Fruit fly (Drosophila melanogaster): ENCODE results near the gene CG17272.

Gene CG17272

dm6 chr3R:20823704-20824454 is at the start of gene CG17272:
Gene CG17272 (minus strand): TSS chr3R:20824239.
- no peak for TF ChIP-seq CTCF (optimal IDR thresholded peaks at IDR 0.05)
- TF ChIP-seq CG8478 (optimal IDR thresholded peaks at IDR 0.05): no peak

dm6 chr3R:20873638-20874037 is 49.6 kb upstream of the CG17272 start, which contains the start of gene TotB:
Gene TotB (plus strand): TSS chr3R:20873938.
- TF ChIP-seq CTCF (optimal IDR thresholded peaks at IDR 0.05) (no peak), CG8478 (optimal IDR thresholded peaks at IDR 0.05) (no peak)

DNA sequence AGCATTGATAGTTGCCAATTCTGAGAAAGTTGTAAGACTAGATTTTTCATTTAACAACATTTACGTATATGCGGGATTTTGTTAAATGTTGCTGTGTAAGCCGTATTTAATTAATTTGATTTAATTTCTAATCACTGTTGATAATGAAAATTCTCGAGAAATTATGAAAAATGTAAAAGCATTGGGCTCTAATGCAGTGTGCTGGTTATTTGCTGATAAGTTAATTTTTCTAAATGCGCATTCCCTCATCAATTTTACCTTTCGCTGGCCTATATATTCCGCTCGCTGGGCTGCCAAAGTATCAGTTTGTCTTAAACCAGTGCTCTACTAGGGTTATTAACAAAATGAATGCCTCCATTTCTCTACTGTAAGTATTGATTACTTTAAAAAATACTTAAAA is 48.6 kb upstream of the CG17272 start, which contains the start of gene TotC:
TotC (plus strand) TSS at position 301 of the 400 bp plus-strand sequence.
- TF ChIP-seq CTCF (optimal IDR thresholded peaks at IDR 0.05) (no peak), CG8478 (optimal IDR thresholded peaks at IDR 0.05) (no peak)

DNA sequence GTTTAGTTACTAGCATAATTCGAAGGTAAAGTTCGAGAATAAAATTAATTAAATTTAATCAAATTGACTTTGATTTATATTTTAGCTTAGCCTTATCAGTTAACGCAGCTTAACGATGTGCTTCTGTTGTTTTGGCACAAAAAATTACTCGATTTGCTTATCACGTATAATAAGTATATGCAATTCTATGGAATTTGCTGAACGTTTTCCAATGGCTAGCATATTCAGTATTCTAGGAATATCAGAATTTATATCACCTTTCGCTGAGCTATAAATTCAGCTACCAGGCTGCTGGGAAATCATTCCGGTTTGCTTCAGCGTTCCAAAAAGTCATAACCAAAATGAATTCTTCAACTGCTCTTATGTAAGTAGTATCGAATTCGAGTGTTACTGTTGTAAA is 46.7 kb upstream of the CG17272 start, which contains the start of gene TotA:
TotA (plus strand) TSS at position 301 of the 400 bp plus-strand sequence.
- TF ChIP-seq CG8478 (optimal IDR thresholded peaks at IDR 0.05): no peak
- no peak for TF ChIP-seq CTCF (optimal IDR thresholded peaks at IDR 0.05)

DNA sequence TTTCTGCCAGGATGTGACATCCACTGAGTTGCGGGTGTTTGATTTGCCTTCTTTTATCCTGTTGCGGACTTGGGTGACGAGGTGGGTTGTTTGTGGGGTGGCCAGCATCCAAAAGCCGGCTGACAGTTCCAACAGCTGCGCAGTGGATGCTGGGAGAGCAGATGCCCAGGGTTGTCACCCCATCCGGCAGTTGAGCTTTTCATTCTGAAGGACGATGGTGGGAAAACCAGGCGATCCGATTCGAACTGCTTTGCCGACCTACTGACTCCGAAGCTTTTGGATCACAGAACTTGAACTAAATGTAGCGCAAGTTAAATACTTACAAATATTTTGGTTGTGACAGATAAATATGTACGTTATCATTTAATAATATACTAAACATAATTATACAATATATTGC is 42.2 kb upstream of the CG17272 start, which contains the start of gene KaiR1D:
KaiR1D (minus strand) TSS at position 28 of the 400 bp plus-strand sequence.
- no peak for TF ChIP-seq CTCF (optimal IDR thresholded peaks at IDR 0.05)
- no peak for TF ChIP-seq CG8478 (optimal IDR thresholded peaks at IDR 0.05)

- TF ChIP-seq CTCF (optimal IDR thresholded peaks at IDR 0.05) (no peak), CG8478 (optimal IDR thresholded peaks at IDR 0.05) (no peak)
Observed at dm6 chr3R:20859845-20860244, 35.8 kb upstream of the CG17272 start, which contains the start of gene Ir93a. Gene Ir93a (minus strand): TSS chr3R:20859945.

DNA sequence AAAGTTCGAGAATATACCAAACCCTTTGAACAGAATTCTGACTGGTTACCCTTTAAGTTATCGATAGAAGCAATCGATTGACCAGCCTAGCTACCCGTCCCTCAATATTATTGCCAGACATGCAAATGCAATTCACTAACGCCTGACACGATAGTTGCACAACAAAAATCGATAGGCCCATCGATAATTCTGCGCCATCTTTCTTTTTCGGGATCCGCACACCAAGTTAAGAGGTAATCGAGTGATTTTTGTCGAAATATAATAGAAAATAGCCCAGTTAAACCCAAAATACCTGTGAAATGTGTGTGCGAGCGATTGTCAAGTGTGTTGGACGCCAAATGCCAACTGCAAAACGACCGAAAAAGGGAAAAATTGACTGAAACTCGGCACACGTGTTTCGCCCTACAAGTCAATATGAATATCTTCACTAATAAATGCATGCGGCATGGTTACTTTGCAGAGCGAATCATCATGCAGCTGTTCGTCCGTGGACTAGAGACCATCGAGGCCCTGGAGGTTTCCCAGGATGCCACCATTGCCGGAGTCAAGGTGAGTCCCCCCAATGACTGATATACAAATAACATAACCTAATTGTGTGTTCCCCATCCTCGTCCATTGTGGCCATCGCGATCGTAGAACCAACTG is 26.5 kb upstream of the CG17272 start, which contains the start of gene RpS30:
RpS30 (plus strand) TSS at position 122 of the 645 bp plus-strand sequence.
- TF ChIP-seq CG8478 (optimal IDR thresholded peaks at IDR 0.05) (no peak), CTCF (optimal IDR thresholded peaks at IDR 0.05) (peak; percentile 39 to 41)

- TF ChIP-seq CTCF (optimal IDR thresholded peaks at IDR 0.05): no peak
- no peak for TF ChIP-seq CG8478 (optimal IDR thresholded peaks at IDR 0.05)
Observed at dm6 chr3R:20846768-20847167, 22.7 kb upstream of the CG17272 start, which contains the start of gene CG15696. Gene CG15696 (plus strand): TSS chr3R:20847068.

DNA sequence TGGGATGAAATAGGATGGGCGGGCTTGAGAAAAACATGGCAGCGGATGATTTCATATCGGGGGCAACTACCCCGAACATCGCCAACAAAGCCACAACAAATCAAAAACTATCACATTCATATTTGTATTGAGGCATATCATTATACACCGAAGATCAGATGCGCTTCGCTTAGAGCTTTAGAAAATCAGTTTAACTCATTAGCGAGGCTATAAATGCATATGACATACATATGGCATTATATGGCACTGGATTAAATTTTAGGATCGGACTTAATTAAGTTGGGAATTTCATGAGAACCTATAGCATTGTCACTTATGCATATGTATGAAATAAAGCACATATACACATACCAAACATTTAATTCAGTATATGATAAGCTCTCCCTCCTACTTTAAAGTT is 22.3 kb upstream of the CG17272 start:
- TF ChIP-seq CTCF (optimal IDR thresholded peaks at IDR 0.05) (no peak), CG8478 (optimal IDR thresholded peaks at IDR 0.05) (no peak)

DNA sequence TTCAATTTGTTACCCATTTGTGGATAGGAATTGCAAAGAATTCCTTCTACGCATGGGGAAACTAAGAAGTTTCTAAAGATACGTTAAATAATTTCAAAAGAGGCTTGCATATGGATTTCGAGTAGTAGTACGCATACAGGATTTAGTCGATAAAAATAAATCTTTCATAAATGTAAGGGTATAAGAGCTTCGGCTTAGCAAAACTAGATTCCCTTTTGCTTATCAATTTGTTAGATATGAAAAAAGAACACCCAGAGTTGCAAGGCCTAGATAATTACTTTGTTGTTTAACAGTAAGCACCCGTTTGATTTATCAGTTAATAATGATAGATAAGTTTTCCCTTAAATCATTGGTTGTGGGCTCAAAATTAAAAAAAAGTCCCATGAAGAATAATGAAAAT is 21.5 kb upstream of the CG17272 start:
- TF ChIP-seq CTCF (optimal IDR thresholded peaks at IDR 0.05): no peak
- no peak for TF ChIP-seq CG8478 (optimal IDR thresholded peaks at IDR 0.05)

DNA sequence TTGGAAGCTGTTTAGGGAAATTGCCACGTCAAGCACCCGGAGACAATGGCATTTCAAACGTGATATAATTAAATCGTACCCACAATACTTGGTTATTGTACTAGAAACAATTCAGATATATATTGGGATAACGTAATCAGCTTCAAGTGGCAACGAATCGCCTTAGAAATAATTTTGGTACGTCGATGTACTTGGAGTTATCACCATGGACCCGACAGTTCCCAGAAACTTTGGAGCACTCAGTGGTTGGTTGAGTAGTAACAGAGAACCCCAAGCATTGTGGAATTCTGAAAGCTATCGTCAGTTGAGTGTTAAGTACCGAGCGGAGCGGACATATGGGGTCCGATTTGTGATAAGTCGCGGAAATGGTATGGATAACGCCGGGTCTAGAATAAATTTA is 17.8 kb upstream of the CG17272 start, which contains the start of gene CG15695:
CG15695 (plus strand) TSS at position 301 of the 400 bp plus-strand sequence.
- TF ChIP-seq CTCF (optimal IDR thresholded peaks at IDR 0.05): no peak

DNA sequence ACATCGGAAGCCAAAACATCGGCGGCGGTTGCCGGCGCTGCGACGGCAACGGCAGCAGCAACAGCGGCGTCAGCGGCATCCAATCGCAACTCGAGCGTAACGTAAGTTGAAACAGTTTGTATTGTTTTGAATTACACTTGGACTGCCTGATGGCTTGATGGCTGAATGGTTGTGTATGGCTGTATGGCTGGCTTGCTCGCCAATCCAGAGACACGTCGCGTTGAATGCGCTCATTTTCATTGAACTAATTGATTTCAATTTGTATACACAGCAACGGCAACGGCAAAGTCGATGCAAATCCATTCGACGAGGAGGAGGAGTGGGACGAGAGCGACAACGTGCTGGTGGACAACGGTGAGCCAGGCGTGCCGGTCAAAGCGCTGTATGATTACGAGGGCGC is 14.7 kb upstream of the CG17272 start:
- no peak for TF ChIP-seq CG8478 (optimal IDR thresholded peaks at IDR 0.05)
- TF ChIP-seq CTCF (optimal IDR thresholded peaks at IDR 0.05): no peak

- TF ChIP-seq CG8478 (optimal IDR thresholded peaks at IDR 0.05): no peak
- TF ChIP-seq CTCF (optimal IDR thresholded peaks at IDR 0.05): no peak
Observed at dm6 chr3R:20837242-20837664, 13.2 kb upstream of the CG17272 start.

DNA sequence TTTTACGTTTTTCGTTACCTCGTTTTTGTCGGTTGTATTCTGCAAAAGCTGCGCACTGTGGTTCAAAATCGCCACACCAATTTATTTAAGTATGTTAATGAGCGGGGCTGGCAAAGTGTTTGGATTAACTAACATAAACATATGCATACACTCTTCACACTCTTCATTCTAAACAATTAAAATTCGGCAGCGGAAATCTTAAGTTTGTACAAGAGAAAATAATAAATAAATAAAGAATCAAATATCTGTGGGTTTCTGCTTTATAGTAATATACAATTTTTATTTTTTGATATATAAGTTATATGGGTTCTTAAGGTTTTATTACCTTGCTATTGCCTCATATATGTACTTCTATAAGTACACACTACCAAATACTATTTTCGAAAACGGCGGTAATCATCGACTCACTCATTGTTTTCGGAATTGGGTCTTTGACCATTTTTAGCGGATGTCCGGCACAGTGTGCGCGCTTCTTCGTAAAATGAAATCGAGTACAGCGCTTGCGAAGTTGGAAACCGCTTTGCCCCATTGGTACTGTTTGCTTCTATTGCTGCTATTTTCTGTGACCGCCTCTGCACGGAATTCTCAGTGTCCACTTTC is 12.3 kb upstream of the CG17272 start:
- TF ChIP-seq CG8478 (optimal IDR thresholded peaks at IDR 0.05) (no peak), CTCF (optimal IDR thresholded peaks at IDR 0.05) (no peak)

DNA sequence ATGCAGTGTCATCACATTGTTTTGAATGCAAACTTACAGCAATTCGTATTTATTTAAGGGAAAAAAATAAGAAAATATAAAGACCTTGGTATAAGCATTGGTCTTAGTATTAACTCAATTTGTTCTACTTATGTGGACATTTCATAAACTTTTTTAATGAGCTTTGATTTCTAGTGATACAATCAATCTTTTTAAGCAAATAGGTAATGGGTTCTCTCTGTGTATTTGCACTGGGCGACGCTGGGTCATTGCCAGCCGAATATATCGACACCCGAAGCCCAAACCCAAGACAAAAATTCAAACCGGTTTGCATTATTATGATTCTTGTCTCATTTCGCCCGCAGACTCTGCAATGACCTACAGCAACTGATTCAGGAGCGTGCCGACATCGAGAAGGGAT is 11.5 kb upstream of the CG17272 start:
- no peak for TF ChIP-seq CG8478 (optimal IDR thresholded peaks at IDR 0.05)
- no peak for TF ChIP-seq CTCF (optimal IDR thresholded peaks at IDR 0.05)

All from S2 (cell line).